Worm (Caenorhabditis elegans): ENCODE data around the gene rgs-11.

Gene rgs-11

ce11 chrX:14954548-14954947, 9.8 kb upstream of the rgs-11 start, which contains the start of gene pag-3:
TSS of gene pag-3 (minus strand) at chrX:14954648.
- TF ChIP-seq C16A3.4 (tag; optimal IDR thresholded peaks at IDR 0.05), result no peak
- TF ChIP-seq pax-3 (tag; optimal IDR thresholded peaks at IDR 0.05), result no peak
- no peak for TF ChIP-seq unc-86 (tag; optimal IDR thresholded peaks at IDR 0.05)
- TF ChIP-seq fkh-4 (tag; optimal IDR thresholded peaks at IDR 0.05; ENCODE audit: borderline replicate concordance), result no peak
- no peak for TF ChIP-seq ceh-63 (GFP tag; optimal IDR thresholded peaks at IDR 0.05)
- no peak for TF ChIP-seq mab-9 (GFP tag; IDR thresholded peaks at IDR 0.05)
- TF ChIP-seq fkh-8 (tag; optimal IDR thresholded peaks at IDR 0.05), result no peak
- no peak for TF ChIP-seq alr-1 (tag; optimal IDR thresholded peaks at IDR 0.05; ENCODE audit: borderline replicate concordance)
- TF ChIP-seq blmp-1 (tag; optimal IDR thresholded peaks at IDR 0.05), result no peak
- TF ChIP-seq C34B4.2 (tag; optimal IDR thresholded peaks at IDR 0.05), result no peak

ce11 chrX:14957176-14957575, 7.2 kb upstream of the rgs-11 start:
- no peak for TF ChIP-seq lin-39 (tag; optimal IDR thresholded peaks at IDR 0.05)

- TF ChIP-seq pag-3 (tag; optimal IDR thresholded peaks at IDR 0.05; ENCODE audit: borderline replicate concordance, insufficient read depth) (no peak), sox-4 (tag; optimal IDR thresholded peaks at IDR 0.05) (no peak), blmp-1 (tag; optimal IDR thresholded peaks at IDR 0.05) (no peak)
Observed at ce11 chrX:14958401-14958800, 6.0 kb upstream of the rgs-11 start.

DNA sequence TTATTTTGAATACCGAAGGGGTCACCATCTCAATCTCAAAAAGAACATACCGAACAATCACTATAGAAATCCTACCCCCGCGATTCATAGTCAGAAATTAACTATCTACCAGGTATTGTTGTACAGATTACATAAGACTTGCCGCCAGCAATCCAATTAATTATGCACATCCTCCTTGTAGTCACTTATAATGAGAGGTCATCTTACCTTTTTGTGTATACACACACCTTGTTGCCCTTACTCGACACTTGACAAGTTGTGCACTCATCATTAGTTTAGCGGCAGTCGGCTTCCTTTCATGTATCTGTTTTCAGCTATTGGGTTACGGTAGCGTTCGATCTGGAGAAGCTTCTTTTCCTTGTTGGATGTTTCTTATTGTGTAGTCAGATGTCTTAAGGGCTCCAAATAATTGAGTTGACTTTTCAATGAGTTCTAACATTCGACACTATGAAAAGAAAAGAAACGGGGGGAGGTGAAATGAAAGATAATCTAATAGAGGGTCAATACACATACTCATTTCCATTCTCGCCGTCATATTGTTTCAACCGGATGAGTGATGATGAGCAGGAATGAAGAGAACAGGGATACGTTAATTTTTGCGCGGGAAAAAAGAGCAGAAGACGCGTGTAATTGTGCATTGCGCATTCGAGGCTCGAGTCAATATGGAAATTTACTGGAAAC, 4.8 kb upstream of the rgs-11 start:
- TF ChIP-seq grh-1 (GFP tag; IDR thresholded peaks at IDR 0.05), result no peak
- no peak for TF ChIP-seq nhr-11 (tag; optimal IDR thresholded peaks at IDR 0.05)
- no peak for TF ChIP-seq nhr-85 (tag)
- no peak for TF ChIP-seq ceh-63 (GFP tag; optimal IDR thresholded peaks at IDR 0.05)
- TF ChIP-seq xbp-1 (tag; optimal IDR thresholded peaks at IDR 0.05), result no peak
- TF ChIP-seq nhr-76 (tag; optimal IDR thresholded peaks at IDR 0.05), result no peak

DNA sequence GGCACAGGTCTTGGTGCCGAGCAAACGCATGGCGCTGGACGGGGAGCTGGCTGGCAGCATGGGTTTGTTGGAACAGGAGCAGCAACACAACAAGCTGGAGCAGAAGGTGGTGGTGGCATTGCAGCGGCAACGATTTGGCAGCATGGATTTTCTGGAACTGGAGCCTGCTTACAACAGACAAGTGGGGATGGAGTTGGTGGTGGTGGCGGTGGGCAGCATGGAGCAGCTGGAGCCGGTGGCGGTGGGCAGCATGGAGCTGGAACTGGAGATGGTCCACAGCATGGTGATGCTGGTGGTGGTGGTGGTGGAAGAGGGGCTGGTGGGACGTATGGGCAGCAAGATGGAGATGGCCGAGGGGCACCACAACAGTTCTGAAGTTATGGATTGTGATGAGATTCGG, 3.5 kb upstream of the rgs-11 start:
- TF ChIP-seq nhr-47 (tag; optimal IDR thresholded peaks at IDR 0.05), result no peak
- TF ChIP-seq lin-15B (tag; optimal IDR thresholded peaks at IDR 0.05), result no peak
- no peak for TF ChIP-seq vab-15 (tag; optimal IDR thresholded peaks at IDR 0.05)
- TF ChIP-seq nhr-19 (GFP tag; conservative IDR thresholded peaks at IDR 0.05), result no peak
- TF ChIP-seq lsy-2 (tag; optimal IDR thresholded peaks at IDR 0.05), result no peak
- TF ChIP-seq grh-1 (GFP tag; IDR thresholded peaks at IDR 0.05), result no peak

DNA sequence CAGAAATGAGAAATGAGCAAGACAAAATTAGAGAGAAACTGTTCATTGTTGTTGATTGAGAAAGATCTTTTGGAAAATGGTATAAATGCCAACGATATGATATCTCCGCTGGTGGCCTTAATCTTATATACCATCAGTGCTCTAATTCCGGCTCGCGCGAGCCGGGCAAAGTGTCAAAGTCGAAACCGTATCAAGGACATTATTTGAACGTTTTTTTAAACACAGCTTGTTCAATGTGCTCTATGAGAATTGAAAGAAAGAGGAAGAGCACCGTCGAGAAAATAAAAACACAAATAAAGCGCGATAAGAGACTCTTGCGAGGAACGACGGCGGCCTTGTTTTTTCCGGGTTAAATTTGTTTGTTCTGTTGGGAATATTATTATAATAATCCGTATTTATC, 2.9 kb upstream of the rgs-11 start, which contains the start of gene idpp-3:
Gene idpp-3 (minus strand): TSS at position 101 of the 400 bp plus-strand sequence.
- TF ChIP-seq aly-2 (tag; optimal IDR thresholded peaks at IDR 0.05), result no peak
- TF ChIP-seq efl-1 (optimal IDR thresholded peaks at IDR 0.05), result no peak
- TF ChIP-seq efl-1 (GFP tag; optimal IDR thresholded peaks at IDR 0.05 in 1 of 2), result peak in 1 of 2 experiments; percentile 84

DNA sequence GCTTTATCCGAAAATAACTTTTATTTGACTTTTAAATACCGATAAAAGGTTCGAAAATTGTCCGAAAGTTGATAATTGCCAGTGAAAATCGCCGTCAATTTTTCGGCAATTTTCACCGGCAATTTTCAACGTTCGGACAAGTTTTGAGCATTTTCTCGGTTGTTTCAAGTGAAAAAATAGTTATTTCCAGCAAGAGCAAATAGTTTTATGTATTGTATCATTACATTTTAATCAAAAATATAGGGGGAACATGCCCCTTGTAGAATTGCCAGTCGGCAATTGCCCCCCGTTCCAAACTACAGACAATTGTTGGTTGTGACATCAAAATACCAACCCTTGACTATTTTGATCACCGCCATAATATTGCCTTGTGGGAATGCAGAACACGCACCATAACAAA, 1.9 kb upstream of the rgs-11 start, which contains the start of gene rgs-10:
Gene rgs-10 (plus strand): TSS at position 301 of the 400 bp plus-strand sequence.
- TF ChIP-seq pax-3 (tag; optimal IDR thresholded peaks at IDR 0.05) (no peak), efl-1 (optimal IDR thresholded peaks at IDR 0.05) (no peak), efl-1 (GFP tag; optimal IDR thresholded peaks at IDR 0.05 in 1 of 2) (peak in 1 of 2 experiments; percentile 39), tlp-1 (tag; optimal IDR thresholded peaks at IDR 0.05) (no peak), unc-130 (tag; optimal IDR thresholded peaks at IDR 0.05) (no peak), irx-1 (tag; optimal IDR thresholded peaks at IDR 0.05) (no peak), skn-1 (tag; optimal IDR thresholded peaks at IDR 0.05) (no peak)

All from whole organism, L1 larva.